Worm (Caenorhabditis elegans) whole organism, L4/young adult: ENCODE measurements around the gene col-98.
A peak's percentile ranks its signal among the peaks of the same experiment; 100 is the strongest.

ENCODE experiments used
- dao-5 ChIP-seq: sonication (generic microtip); optimal IDR thresholded peaks from 2 replicates; lab custom pipeline; 2016; ENCODE audit warnings: missing genotype, missing genetic modification characterization, moderate library complexity, missing compliant biosample characterization
- him-1 ChIP-seq: sonication (generic microtip); optimal IDR thresholded peaks from 2 replicates; lab custom pipeline; 2016; ENCODE audit warnings: missing genotype, missing genetic modification reagents, missing genetic modification characterization, missing compliant biosample characterization

DNA sequence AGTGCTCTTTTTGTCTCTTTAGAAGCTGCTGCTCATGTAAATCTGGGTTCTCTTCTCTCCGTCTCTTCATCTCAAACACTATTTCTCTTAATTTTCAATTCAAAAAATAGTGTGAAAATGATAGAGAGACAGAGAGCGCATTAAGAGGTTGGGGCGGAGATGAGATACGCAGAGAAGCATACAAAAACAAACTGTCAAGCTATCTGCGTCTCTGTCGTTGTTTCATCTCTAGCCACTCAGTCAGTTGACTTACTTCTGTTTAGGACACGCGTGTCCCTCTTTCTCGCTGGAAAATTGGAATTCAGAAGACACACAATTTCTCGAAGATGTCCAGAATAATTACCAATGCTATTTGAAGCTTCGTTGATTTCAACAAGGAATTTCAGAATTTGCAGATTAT lies 42.3 kb downstream of the col-98 start:
- no peak for TF ChIP-seq dao-5 (tag; lab: Kevin White, UChicago)
- peak; percentile 83 for TF ChIP-seq him-1 (tag; lab: Kevin White, UChicago)
